Fruit fly (Drosophila melanogaster) whole organism, pupa: ENCODE measurements around the gene CG42747.

Experiments used
- CG10348 ChIP-seq: fragments of 200-800 bp; sonication (Bioruptor generic); IDR thresholded peaks from 2 replicates; pipeline ENCODE4 v1.3.6; 2022; ENCODE audit warnings: missing biosample characterization, missing genetic modification characterization
- CG12605 ChIP-seq: fragments of 200-800 bp; sonication (Bioruptor generic); IDR thresholded peaks from 2 replicates; pipeline ENCODE4 v1.3.6; 2022; ENCODE audit warnings: missing biosample characterization, missing genetic modification characterization
- CG13204 ChIP-seq: fragments of 200-800 bp; sonication (Bioruptor generic); optimal IDR thresholded peaks from 2 replicates; lab custom pipeline; 2018; ENCODE audit warnings: missing biosample characterization, mild to moderate bottlenecking, missing genetic modification characterization, moderate library complexity
- CG14655 ChIP-seq: fragments of 200-800 bp; sonication (Bioruptor generic); optimal IDR thresholded peaks from 3 replicates; lab custom pipeline; 2017; ENCODE audit warnings: mild to moderate bottlenecking, missing biosample characterization, missing genetic modification reagents, missing genetic modification characterization
- CG15710 ChIP-seq: fragments of 200-800 bp; sonication (Bioruptor generic); optimal IDR thresholded peaks from 2 replicates; lab custom pipeline; 2018; ENCODE audit warnings: missing biosample characterization, mild to moderate bottlenecking, missing genetic modification characterization, moderate library complexity
- CG17806 ChIP-seq: fragments of 200-800 bp; sonication (Bioruptor generic); optimal IDR thresholded peaks from 2 replicates; lab custom pipeline; 2018; ENCODE audit warnings: missing biosample characterization, mild to moderate bottlenecking, missing genetic modification characterization, moderate library complexity
- CG32121 ChIP-seq: fragments of 200-800 bp; sonication (Bioruptor generic); IDR thresholded peaks from 2 replicates; pipeline ENCODE4 v1.3.6; 2022; ENCODE audit warnings: missing biosample characterization, missing genetic modification characterization
- CG34367 ChIP-seq: fragments of 200-800 bp; sonication (Bioruptor generic); optimal IDR thresholded peaks from 2 replicates; lab custom pipeline; 2018; ENCODE audit warnings: missing biosample characterization, mild to moderate bottlenecking, missing genetic modification characterization
- CG4496 ChIP-seq: fragments of 200-800 bp; sonication (Bioruptor generic); IDR thresholded peaks from 3 replicates; pipeline ENCODE4 v1.3.6; 2022; ENCODE audit warnings: missing biosample characterization, missing genetic modification characterization
- CG8159 ChIP-seq: fragments of 200-800 bp; sonication (Bioruptor generic); optimal IDR thresholded peaks from 3 replicates; lab custom pipeline; 2018; ENCODE audit warnings: missing biosample characterization, mild to moderate bottlenecking, missing genetic modification characterization, moderate library complexity
- CG8301 ChIP-seq: fragments of 200-800 bp; sonication (Bioruptor generic); optimal IDR thresholded peaks from 2 replicates; lab custom pipeline; 2018; ENCODE audit warnings: missing biosample characterization, mild to moderate bottlenecking, missing genetic modification characterization
- CG9948 ChIP-seq: fragments of 200-800 bp; sonication (Bioruptor generic); optimal IDR thresholded peaks from 2 replicates; lab custom pipeline; 2018; ENCODE audit warnings: missing biosample characterization, mild to moderate bottlenecking, missing genetic modification characterization, moderate library complexity
- D1 ChIP-seq: fragments of 200-800 bp; sonication (Bioruptor generic); optimal IDR thresholded peaks from 2 replicates; lab custom pipeline; 2018; ENCODE audit warnings: missing biosample characterization, mild to moderate bottlenecking, missing genetic modification characterization, moderate library complexity
- EcR ChIP-seq: fragments of 200-800 bp; sonication (Bioruptor generic); optimal IDR thresholded peaks from 3 replicates; lab custom pipeline; 2019; ENCODE audit warnings: missing biosample characterization, missing genetic modification characterization, mild to moderate bottlenecking, moderate library complexity, missing genetic modification reagents
- Ets98B ChIP-seq: fragments of 200-800 bp; sonication (Bioruptor generic); IDR thresholded peaks from 2 replicates; pipeline ENCODE4 v1.3.6; 2022; ENCODE audit warnings: missing biosample characterization, missing genetic modification characterization
- Pif1A ChIP-seq: fragments of 200-800 bp; sonication (Bioruptor generic); optimal IDR thresholded peaks from 3 replicates; lab custom pipeline; 2016; ENCODE audit warnings: missing biosample characterization, missing genetic modification characterization
- Pif1B ChIP-seq: fragments of 200-800 bp; sonication (Bioruptor generic); optimal IDR thresholded peaks from 3 replicates; lab custom pipeline; 2016; ENCODE audit warnings: missing biosample characterization, missing genetic modification characterization
- Snoo ChIP-seq: fragments of 200-800 bp; sonication (Bioruptor generic); optimal IDR thresholded peaks from 3 replicates; lab custom pipeline; 2017; ENCODE audit warnings: missing biosample characterization, mild to moderate bottlenecking, missing genetic modification characterization, inconsistent platforms
- fd96Ca ChIP-seq: fragments of 200-800 bp; sonication (Bioruptor generic); IDR thresholded peaks from 3 replicates; pipeline ENCODE4 v1.3.6; 2022; ENCODE audit warnings: missing biosample characterization, missing genetic modification characterization
- gl ChIP-seq: fragments of 200-800 bp; sonication (Bioruptor generic); optimal IDR thresholded peaks from 2 replicates; lab custom pipeline; 2018; ENCODE audit warnings: missing biosample characterization, mild to moderate bottlenecking, missing genetic modification characterization
- rn ChIP-seq: fragments of 200-800 bp; sonication (Bioruptor generic); IDR thresholded peaks from 2 replicates; pipeline ENCODE4 v1.3.6; 2022; ENCODE audit warnings: missing biosample characterization, missing genetic modification characterization

CG42747 gene

dm6 chr3L:6369638-6370195 lies 30.7 kb upstream of the CG42747 start:
- TF ChIP-seq CG17806 (tag; lab: Kevin White, UChicago) (no peak), CG14655 (peak; percentile 33), EcR (GFP tag; lab: Kevin White, UChicago) (no peak), Pif1A (GFP tag; lab: Kevin White, UChicago) (no peak), Snoo (tag; lab: Kevin White, UChicago) (peak; percentile 59), CG13204 (GFP tag; lab: Kevin White, UChicago) (no peak), fd96Ca (no peak), CG8159 (tag; lab: Kevin White, UChicago) (peak; percentile 20), gl (tag; lab: Kevin White, UChicago) (no peak), CG34367 (no peak), CG32121 (no peak), rn (GFP tag; lab: Robert Waterston, UW) (no peak), Ets98B (GFP tag; lab: Robert Waterston, UW) (no peak), CG9948 (tag; lab: Kevin White, UChicago) (peak; percentile 15), CG12605 (no peak), CG10348 (no peak), CG8301 (no peak), CG15710 (no peak)

DNA sequence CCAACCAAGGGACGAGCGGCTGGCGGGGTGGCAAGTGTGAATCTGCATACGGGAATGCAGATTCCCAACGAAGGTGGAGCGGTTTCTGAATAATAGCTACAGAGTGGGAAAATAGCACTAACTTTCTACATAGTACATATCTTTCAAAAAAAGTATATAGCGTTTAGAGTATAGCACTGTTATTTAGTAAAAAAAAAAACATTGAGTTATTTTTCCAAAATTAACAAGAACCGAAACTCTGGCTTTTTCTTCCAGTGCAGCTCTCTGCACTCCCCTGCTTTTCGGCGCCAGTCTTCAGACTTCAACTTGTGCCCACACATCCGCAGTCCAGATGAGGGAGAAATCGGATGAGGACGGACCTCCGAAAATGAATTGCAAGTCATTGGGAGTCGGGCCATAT lies 29.0 kb upstream of the CG42747 start:
- TF ChIP-seq Ets98B (GFP tag; lab: Robert Waterston, UW) (0 out of 2 replicates have a peak, but pooled peaks have one; percentile 23), CG34367 (no peak), D1 (tag; lab: Kevin White, UChicago) (no peak), CG32121 (no peak), CG9948 (tag; lab: Kevin White, UChicago) (peak; percentile 76), Pif1B (GFP tag; lab: Kevin White, UChicago) (peak; percentile 6), gl (tag; lab: Kevin White, UChicago) (peak; percentile 50), CG14655 (peak; percentile 67), CG12605 (0 out of 2 replicates have a peak, but pooled peaks have one; percentile 31), EcR (GFP tag; lab: Kevin White, UChicago) (no peak), CG4496 (GFP tag; lab: Robert Waterston, UW) (peak; percentile 56; the same call in 2 of the 3 replicates), Pif1A (GFP tag; lab: Kevin White, UChicago) (peak; percentile 44), CG15710 (peak; percentile 81), CG10348 (no peak), CG13204 (GFP tag; lab: Kevin White, UChicago) (no peak), Snoo (tag; lab: Kevin White, UChicago) (peak; percentile 5), CG8159 (tag; lab: Kevin White, UChicago) (peak; percentile 84), fd96Ca (0 out of 3 replicates have a peak, but pooled peaks have one; percentile 27), rn (GFP tag; lab: Robert Waterston, UW) (no peak), CG17806 (tag; lab: Kevin White, UChicago) (peak; percentile 81), CG8301 (peak; percentile 49)
- TF ChIP-seq, all 21 proteins: peak for 14

dm6 chr3L:6387754-6388153 lies 12.6 kb upstream of the CG42747 start:
- TF ChIP-seq CG12605 (no peak), CG14655 (no peak), gl (tag; lab: Kevin White, UChicago) (no peak), CG34367 (no peak), Ets98B (GFP tag; lab: Robert Waterston, UW) (no peak), CG4496 (GFP tag; lab: Robert Waterston, UW) (no peak), D1 (tag; lab: Kevin White, UChicago) (no peak), Pif1B (GFP tag; lab: Kevin White, UChicago) (no peak), Snoo (tag; lab: Kevin White, UChicago) (no peak), CG17806 (tag; lab: Kevin White, UChicago) (no peak), CG10348 (no peak), CG13204 (GFP tag; lab: Kevin White, UChicago) (no peak), CG32121 (no peak), CG9948 (tag; lab: Kevin White, UChicago) (no peak), CG8301 (no peak), rn (GFP tag; lab: Robert Waterston, UW) (no peak), CG8159 (tag; lab: Kevin White, UChicago) (no peak)

dm6 chr3L:6391354-6391753 lies 9.0 kb upstream of the CG42747 start:
- no peak for TF ChIP-seq CG13204 (GFP tag; lab: Kevin White, UChicago)
- TF ChIP-seq CG12605: no peak
- TF ChIP-seq CG14655: peak; percentile 39
- peak; percentile 9 for TF ChIP-seq CG34367
- no peak for TF ChIP-seq fd96Ca
- peak; percentile 77 for TF ChIP-seq CG15710
- TF ChIP-seq CG9948 (tag; lab: Kevin White, UChicago): peak; percentile 75
- TF ChIP-seq D1 (tag; lab: Kevin White, UChicago): peak; percentile 46
- TF ChIP-seq Pif1B (GFP tag; lab: Kevin White, UChicago): no peak
- TF ChIP-seq CG8301: no peak
- TF ChIP-seq gl (tag; lab: Kevin White, UChicago): peak; percentile 48
- TF ChIP-seq CG10348: no peak
- no peak for TF ChIP-seq Ets98B (GFP tag; lab: Robert Waterston, UW)
- TF ChIP-seq Pif1A (GFP tag; lab: Kevin White, UChicago): no peak
- TF ChIP-seq EcR (GFP tag; lab: Kevin White, UChicago): no peak
- TF ChIP-seq Snoo (tag; lab: Kevin White, UChicago): no peak
- peak; percentile 85 for TF ChIP-seq CG8159 (tag; lab: Kevin White, UChicago)
- TF ChIP-seq CG4496 (GFP tag; lab: Robert Waterston, UW): no peak
- TF ChIP-seq CG17806 (tag; lab: Kevin White, UChicago): peak; percentile 80
- no peak for TF ChIP-seq rn (GFP tag; lab: Robert Waterston, UW)
- no peak for TF ChIP-seq CG32121

DNA sequence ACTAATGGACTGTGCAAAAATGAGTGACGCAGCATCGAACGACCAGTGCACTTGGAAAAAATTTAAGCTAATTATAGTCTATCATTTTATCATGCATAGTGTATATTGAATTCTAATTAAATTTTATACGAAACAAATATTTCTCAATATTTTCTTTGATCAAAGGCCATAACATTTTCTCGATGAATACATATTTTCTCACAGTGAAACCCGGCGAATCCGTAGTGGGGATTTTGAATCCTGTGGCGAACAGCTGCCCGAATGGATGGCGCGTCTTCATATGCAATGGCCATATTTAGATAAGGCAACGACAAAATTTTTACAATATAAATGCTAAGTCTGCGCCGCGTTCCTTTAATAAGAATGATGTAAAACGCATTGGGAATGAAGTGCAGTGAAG lies 7.9 kb upstream of the CG42747 start:
- peak; percentile 54; the same call in 2 of the 3 replicates for TF ChIP-seq fd96Ca
- TF ChIP-seq gl (tag; lab: Kevin White, UChicago): peak; percentile 90
- peak; percentile 79 for TF ChIP-seq CG8301
- TF ChIP-seq rn (GFP tag; lab: Robert Waterston, UW): no peak
- peak; percentile 30; the same call in 1 of the 2 replicates for TF ChIP-seq Ets98B (GFP tag; lab: Robert Waterston, UW)
- peak; percentile 68; the same call in 2 of the 3 replicates for TF ChIP-seq CG4496 (GFP tag; lab: Robert Waterston, UW)
- peak; percentile 97 for TF ChIP-seq CG8159 (tag; lab: Kevin White, UChicago)
- TF ChIP-seq CG34367: peak; percentile 84
- TF ChIP-seq CG9948 (tag; lab: Kevin White, UChicago): peak; percentile 92
- peak; percentile 81 for TF ChIP-seq Pif1B (GFP tag; lab: Kevin White, UChicago)
- TF ChIP-seq CG17806 (tag; lab: Kevin White, UChicago): peak; percentile 94
- TF ChIP-seq CG10348: no peak
- TF ChIP-seq CG12605: peak; percentile 69
- no peak for TF ChIP-seq EcR (GFP tag; lab: Kevin White, UChicago)
- peak; percentile 85 for TF ChIP-seq D1 (tag; lab: Kevin White, UChicago)
- TF ChIP-seq Snoo (tag; lab: Kevin White, UChicago): peak; percentile 75
- TF ChIP-seq CG13204 (GFP tag; lab: Kevin White, UChicago): peak; percentile 74
- peak; percentile 85 for TF ChIP-seq CG14655
- TF ChIP-seq CG32121: no peak
- TF ChIP-seq Pif1A (GFP tag; lab: Kevin White, UChicago): peak; percentile 80
- peak; percentile 95 for TF ChIP-seq CG15710
